Fruit fly (Drosophila melanogaster) ovary, adult (tissue): ENCODE data around the gene CG11417.

Source experiments
- CG17801 ChIP-seq: fragments of 200-800 bp; optimal IDR thresholded peaks from 2 replicates; lab custom pipeline; 2019; ENCODE audit warnings: missing biosample characterization, mild to moderate bottlenecking, missing genetic modification characterization, moderate library complexity; ENCODE audit not compliant: partially characterized antibody

The CG11417 gene

dm6 chrX:1398455-1399055 lies 44.7 kb downstream of the CG11417 start:
- no peak for TF ChIP-seq CG17801

- TF ChIP-seq CG17801: no peak
Measured at dm6 chrX:1399056-1400003, 45.5 kb downstream of the CG11417 start.

dm6 chrX:1405012-1405411 lies 51.2 kb downstream of the CG11417 start:
- TF ChIP-seq CG17801: no peak

dm6 chrX:1405779-1406178 lies 52.0 kb downstream of the CG11417 start:
- TF ChIP-seq CG17801: no peak
